Worm (Caenorhabditis elegans) whole organism, L3 larva: Measurements from ENCODE around the gene unc-46.

Experiments used
- ZK546.5 ChIP-seq: sonication (generic microtip); optimal IDR thresholded peaks from 2 replicates; lab custom pipeline; 2017; ENCODE audit warnings: missing biosample characterization, missing genetic modification characterization
- ama-1 ChIP-seq: fragments of 150-350 bp; optimal IDR thresholded peaks from 2 replicates; lab custom pipeline; 2018
- ceh-82 ChIP-seq: fragments of 150-350 bp; optimal IDR thresholded peaks from 2 replicates; lab custom pipeline; 2014; ENCODE audit warnings: missing biosample characterization, missing genetic modification characterization
- elt-2 ChIP-seq: sonication (generic microtip); optimal IDR thresholded peaks from 2 replicates; lab custom pipeline; 2016; ENCODE audit warnings: missing genetic modification reagents, mild to moderate bottlenecking, missing genetic modification characterization, missing compliant biosample characterization
- jun-1 ChIP-seq: fragments of 150-350 bp; optimal IDR thresholded peaks from 2 replicates; lab custom pipeline; 2014; ENCODE audit warnings: missing biosample characterization, missing genetic modification reagents, missing genetic modification characterization
- lin-39 ChIP-seq: fragments of 150-350 bp; optimal IDR thresholded peaks from 2 replicates; lab custom pipeline; 2018; ENCODE audit warnings: missing biosample characterization, missing genetic modification reagents, missing genetic modification characterization
- nhr-23 ChIP-seq: fragments of 150-350 bp; optimal IDR thresholded peaks from 2 replicates; lab custom pipeline; 2014; ENCODE audit warnings: missing biosample characterization, missing genetic modification reagents, missing genetic modification characterization
- pha-4 ChIP-seq: fragments of 150-350 bp; optimal IDR thresholded peaks from 2 replicates; lab custom pipeline; 2014; ENCODE audit warnings: missing biosample characterization, missing genetic modification reagents, missing genetic modification characterization
- tbx-2 ChIP-seq: sonication (generic microtip); optimal IDR thresholded peaks from 2 replicates; lab custom pipeline; 2016; ENCODE audit warnings: mild to moderate bottlenecking, missing genetic modification characterization, missing compliant biosample characterization
- zag-1 ChIP-seq: fragments of 150-350 bp; optimal IDR thresholded peaks from 2 replicates; lab custom pipeline; 2014; ENCODE audit warnings: missing biosample characterization, missing genetic modification characterization
- ztf-4 ChIP-seq: fragments of 150-350 bp; optimal IDR thresholded peaks from 2 replicates; lab custom pipeline; 2014; ENCODE audit warnings: missing biosample characterization, missing genetic modification characterization

ce11 chrV:5126793-5127192, 28.0 kb upstream of the unc-46 start, which contains the start of gene F14F9.5:
- TF ChIP-seq pha-4, result no peak
- no peak for TF ChIP-seq zag-1
- TF ChIP-seq ama-1 (lab: Kevin White, UChicago), result no peak
- TF ChIP-seq ceh-82 (tag; lab: Kevin White, UChicago), result no peak
- no peak for TF ChIP-seq ztf-4
- no peak for TF ChIP-seq tbx-2 (tag; lab: Kevin White, UChicago)
- no peak for TF ChIP-seq elt-2
- TF ChIP-seq lin-39 (tag; lab: Kevin White, UChicago), result no peak
- TF ChIP-seq nhr-23 (tag; lab: Kevin White, UChicago), result no peak
- TF ChIP-seq ZK546.5, result no peak
- TF ChIP-seq jun-1 (tag; lab: Kevin White, UChicago), result no peak
